Fruit fly (Drosophila melanogaster) whole organism, embryonic: ENCODE data around the gene CG14830.

Experiments used
- B-H2 ChIP-seq: fragments of 200-800 bp; sonication (Bioruptor generic); optimal IDR thresholded peaks from 2 replicates; lab custom pipeline; 2018; ENCODE audit warnings: missing biosample characterization, mild to moderate bottlenecking, missing genetic modification characterization
- C15 ChIP-seq: fragments of 200-800 bp; sonication (Bioruptor generic); IDR thresholded peaks from 3 replicates; pipeline ENCODE4 v1.3.6; 2022; ENCODE audit warnings: missing biosample characterization, missing genetic modification characterization
- CG10209 ChIP-seq: fragments of 200-800 bp; sonication (Bioruptor generic); optimal IDR thresholded peaks from 3 replicates; lab custom pipeline; 2017; ENCODE audit warnings: missing biosample characterization, mild to moderate bottlenecking, missing genetic modification characterization, missing genetic modification reagents
- CG10274 ChIP-seq: fragments of 200-800 bp; sonication (Bioruptor generic); optimal IDR thresholded peaks from 3 replicates; lab custom pipeline; 2017; ENCODE audit warnings: missing biosample characterization, mild to moderate bottlenecking, missing genetic modification characterization
- CG10543 ChIP-seq: fragments of 200-800 bp; sonication (Bioruptor generic); optimal IDR thresholded peaks from 3 replicates; lab custom pipeline; 2017; ENCODE audit warnings: missing biosample characterization, mild to moderate bottlenecking, missing genetic modification characterization, moderate library complexity
- CG11504 ChIP-seq: fragments of 200-800 bp; sonication (Bioruptor generic); optimal IDR thresholded peaks from 3 replicates; lab custom pipeline; 2019; ENCODE audit warnings: missing biosample characterization, mild to moderate bottlenecking, missing genetic modification characterization, moderate library complexity
- CG12155 ChIP-seq: fragments of 200-800 bp; sonication (Bioruptor generic); optimal IDR thresholded peaks from 3 replicates; lab custom pipeline; 2016; ENCODE audit warnings: missing biosample characterization, missing genetic modification characterization
- CG12299 ChIP-seq: fragments of 200-800 bp; sonication (Bioruptor generic); optimal IDR thresholded peaks from 2 replicates; lab custom pipeline; 2018; ENCODE audit warnings: missing biosample characterization, mild to moderate bottlenecking, missing genetic modification characterization
- CG17186 ChIP-seq: fragments of 200-800 bp; sonication (Bioruptor generic); optimal IDR thresholded peaks from 3 replicates; lab custom pipeline; 2017; ENCODE audit warnings: missing biosample characterization, missing genetic modification reagents, missing genetic modification characterization
- CG17361 ChIP-seq: fragments of 200-800 bp; sonication (Bioruptor generic); IDR thresholded peaks from 3 replicates; pipeline ENCODE4 v1.3.6; 2022; ENCODE audit warnings: missing biosample characterization, missing genetic modification characterization
- CG17912 ChIP-seq: fragments of 200-800 bp; sonication (Bioruptor generic); optimal IDR thresholded peaks from 2 replicates; lab custom pipeline; 2018; ENCODE audit warnings: missing biosample characterization, mild to moderate bottlenecking, missing genetic modification characterization
- CG2129 ChIP-seq: fragments of 200-800 bp; sonication (Bioruptor generic); IDR thresholded peaks from 2 replicates; pipeline ENCODE4 v1.3.6; 2022; ENCODE audit warnings: missing biosample characterization, missing genetic modification characterization; ENCODE audit not compliant: partially characterized antibody
- CG3726 ChIP-seq: fragments of 200-800 bp; sonication (Bioruptor generic); IDR thresholded peaks from 3 replicates; pipeline ENCODE4, ENCODE4 v1.3.6; 2022; ENCODE audit warnings: missing biosample characterization, missing genetic modification characterization
- CG43689 ChIP-seq: fragments of 200-800 bp; sonication (Bioruptor generic); IDR thresholded peaks from 2 replicates; pipeline ENCODE4 v1.3.6; 2022; ENCODE audit warnings: missing biosample characterization, missing genetic modification characterization
- CG4424 ChIP-seq: fragments of 200-800 bp; sonication (Bioruptor generic); optimal IDR thresholded peaks from 3 replicates; lab custom pipeline; 2016; ENCODE audit warnings: missing biosample characterization, missing genetic modification characterization
- CG7271 ChIP-seq: fragments of 200-800 bp; sonication (Bioruptor generic); optimal IDR thresholded peaks from 2 replicates; lab custom pipeline; 2018; ENCODE audit warnings: missing biosample characterization, mild to moderate bottlenecking, missing genetic modification characterization, moderate library complexity
- CG7786 ChIP-seq: fragments of 200-800 bp; sonication (Bioruptor generic); optimal IDR thresholded peaks from 2 replicates; lab custom pipeline; 2016; ENCODE audit warnings: missing biosample characterization, missing genetic modification characterization
- CG8388 ChIP-seq: fragments of 200-800 bp; sonication (Bioruptor generic); optimal IDR thresholded peaks from 2 replicates; lab custom pipeline; 2019; ENCODE audit warnings: missing biosample characterization, mild to moderate bottlenecking, missing genetic modification characterization, moderate library complexity
- ERR ChIP-seq: fragments of 200-800 bp; sonication (Bioruptor generic); optimal IDR thresholded peaks from 2 replicates; lab custom pipeline; 2016; ENCODE audit warnings: missing biosample characterization, missing genetic modification characterization
- Gug ChIP-seq: fragments of 200-800 bp; sonication (Bioruptor generic); IDR thresholded peaks from 4 replicates; pipeline ENCODE4 v1.3.6; 2022; ENCODE audit warnings: missing biosample characterization, missing genetic modification characterization
- Hand ChIP-seq: fragments of 200-800 bp; sonication (Bioruptor generic); optimal IDR thresholded peaks from 2 replicates; lab custom pipeline; 2017; ENCODE audit warnings: mild to moderate bottlenecking, missing biosample characterization, missing genetic modification reagents, missing genetic modification characterization
- Hr3 ChIP-seq: fragments of 200-800 bp; sonication (Bioruptor generic); optimal IDR thresholded peaks from 3 replicates; lab custom pipeline; 2016; ENCODE audit warnings: missing biosample characterization, missing genetic modification characterization
- Mad ChIP-seq: fragments of 200-800 bp; sonication (Bioruptor generic); optimal IDR thresholded peaks from 2 replicates; lab custom pipeline; 2016; ENCODE audit warnings: missing biosample characterization, missing genetic modification characterization
- Rfx ChIP-seq: fragments of 200-800 bp; sonication (Bioruptor generic); IDR thresholded peaks from 2 replicates; pipeline ENCODE4 v1.3.6; 2022; ENCODE audit warnings: missing biosample characterization, missing genetic modification characterization
- Sry-β ChIP-seq: fragments of 200-800 bp; sonication (Bioruptor generic); optimal IDR thresholded peaks from 2 replicates; lab custom pipeline; 2018; ENCODE audit warnings: missing biosample characterization, mild to moderate bottlenecking, missing genetic modification characterization, moderate library complexity
- Xrp1 ChIP-seq: fragments of 200-800 bp; sonication (Bioruptor generic); IDR thresholded peaks from 2 replicates; pipeline ENCODE4 v1.3.6; 2022; ENCODE audit warnings: missing biosample characterization, missing genetic modification characterization
- ap ChIP-seq: fragments of 200-800 bp; sonication (Bioruptor generic); IDR thresholded peaks from 2 replicates; pipeline ENCODE4 v1.3.6; 2022; ENCODE audit warnings: missing biosample characterization, missing genetic modification characterization
- ase ChIP-seq: fragments of 200-800 bp; sonication (Bioruptor generic); IDR thresholded peaks from 3 replicates; pipeline ENCODE4 v1.3.6; 2022; ENCODE audit warnings: missing biosample characterization, missing genetic modification characterization
- bsh ChIP-seq, 2 experiments: fragments of 200-800 bp; sonication (Bioruptor generic); optimal IDR thresholded peaks; 2 replicates each; lab custom pipeline; 2017 to 2018; ENCODE audit warnings: mild to moderate bottlenecking in 2 of 2, missing biosample characterization in 2 of 2, missing genetic modification characterization in 2 of 2, moderate library complexity in 1 of 2
- cato ChIP-seq: fragments of 200-800 bp; sonication (Bioruptor generic); optimal IDR thresholded peaks from 2 replicates; lab custom pipeline; 2016; ENCODE audit warnings: missing biosample characterization, missing genetic modification characterization, borderline replicate concordance
- chif ChIP-seq, 2 experiments: fragments of 200-800 bp; sonication (Bioruptor generic); optimal IDR thresholded peaks; 3 replicates each; lab custom pipeline; 2016; ENCODE audit warnings: missing biosample characterization in 2 of 2, missing genetic modification characterization in 2 of 2
- chinmo ChIP-seq: fragments of 200-800 bp; sonication (Bioruptor generic); IDR thresholded peaks from 4 replicates; pipeline ENCODE4 v1.3.6; 2022; ENCODE audit warnings: missing biosample characterization, missing genetic modification characterization; ENCODE audit not compliant: partially characterized antibody
- ci ChIP-seq: fragments of 200-800 bp; sonication (Bioruptor generic); IDR thresholded peaks from 3 replicates; pipeline ENCODE4 v1.3.6; 2022; ENCODE audit warnings: missing biosample characterization, missing genetic modification characterization
- dati ChIP-seq: fragments of 200-800 bp; sonication (Bioruptor generic); IDR thresholded peaks from 2 replicates; pipeline ENCODE4 v1.3.6; 2022; ENCODE audit warnings: missing biosample characterization, missing genetic modification characterization
- gce ChIP-seq: fragments of 200-800 bp; sonication (Bioruptor generic); IDR thresholded peaks from 3 replicates; pipeline ENCODE4 v1.3.6; 2022; ENCODE audit warnings: missing biosample characterization, missing genetic modification characterization
- jigr1 ChIP-seq: fragments of 200-800 bp; sonication (Bioruptor generic); IDR thresholded peaks from 3 replicates; pipeline ENCODE4 v1.3.6; 2022; ENCODE audit warnings: missing biosample characterization, missing genetic modification characterization
- jing ChIP-seq: fragments of 200-800 bp; sonication (Bioruptor generic); optimal IDR thresholded peaks from 2 replicates; lab custom pipeline; 2018; ENCODE audit warnings: missing biosample characterization, mild to moderate bottlenecking, missing genetic modification characterization
- ken ChIP-seq: fragments of 200-800 bp; sonication (Bioruptor generic); IDR thresholded peaks from 3 replicates; pipeline ENCODE4 v1.3.6; 2022; ENCODE audit warnings: missing biosample characterization, missing genetic modification characterization
- lab ChIP-seq: fragments of 200-800 bp; sonication (Bioruptor generic); optimal IDR thresholded peaks from 3 replicates; lab custom pipeline; 2017; ENCODE audit warnings: missing biosample characterization, missing genetic modification characterization, mild to moderate bottlenecking, moderate library complexity, missing genetic modification reagents
- peb ChIP-seq: fragments of 200-800 bp; sonication (Bioruptor generic); IDR thresholded peaks from 2 replicates; pipeline ENCODE4 v1.3.6; 2022; ENCODE audit warnings: missing biosample characterization, missing genetic modification characterization
- phol ChIP-seq: fragments of 200-800 bp; sonication (Bioruptor generic); optimal IDR thresholded peaks from 3 replicates; lab custom pipeline; 2018; ENCODE audit warnings: missing biosample characterization, mild to moderate bottlenecking, missing genetic modification characterization, moderate library complexity
- pita ChIP-seq: fragments of 200-800 bp; sonication (Bioruptor generic); optimal IDR thresholded peaks from 2 replicates; lab custom pipeline; 2017; ENCODE audit warnings: missing biosample characterization, mild to moderate bottlenecking, missing genetic modification characterization
- pros ChIP-seq: fragments of 200-800 bp; sonication (Bioruptor generic); optimal IDR thresholded peaks from 3 replicates; lab custom pipeline; 2019; ENCODE audit warnings: missing biosample characterization, mild to moderate bottlenecking, missing genetic modification characterization, moderate library complexity
- sc ChIP-seq, 3 experiments: fragments of >200 bp in 2 of 3; fragments of 200-800 bp in 1 of 3; sonication (Bioruptor generic) in 1 of 3; optimal IDR thresholded peaks; 2 replicates in 2 of 3; 3 replicates in 1 of 3; lab custom pipeline; 2017; ENCODE audit warnings: mild to moderate bottlenecking in 1 of 3, missing biosample characterization in 1 of 3, missing genetic modification characterization in 1 of 3, missing genetic modification reagents in 1 of 3
- seq ChIP-seq: fragments of 200-800 bp; sonication (Bioruptor generic); IDR thresholded peaks from 2 replicates; pipeline ENCODE4 v1.3.6; 2022; ENCODE audit warnings: missing biosample characterization, missing genetic modification characterization
- sqz ChIP-seq: fragments of 200-800 bp; sonication (Bioruptor generic); optimal IDR thresholded peaks from 3 replicates; lab custom pipeline; 2018; ENCODE audit warnings: missing biosample characterization, mild to moderate bottlenecking, missing genetic modification characterization
- trem ChIP-seq: fragments of 200-800 bp; optimal IDR thresholded peaks from 3 replicates; lab custom pipeline; 2019; ENCODE audit warnings: missing biosample characterization, mild to moderate bottlenecking, missing genetic modification characterization, moderate library complexity
- ttk ChIP-seq: fragments of 200-800 bp; sonication (Bioruptor generic); IDR thresholded peaks from 2 replicates; pipeline ENCODE4 v2.1.2; 2022; ENCODE audit warnings: missing biosample characterization, missing genetic modification characterization
- wdn ChIP-seq: fragments of 200-800 bp; sonication (Bioruptor generic); IDR thresholded peaks from 2 replicates; pipeline ENCODE4 v1.3.6; 2022; ENCODE audit warnings: missing biosample characterization, missing genetic modification characterization

CG14830 gene

dm6 chr3L:7241217-7241859, 22.4 kb downstream of the CG14830 start, which contains the start of the genes RpL18 and Neos (continued):
- TF ChIP-seq ttk: peak; percentile 23; the same call in 1 of the 2 replicates
- peak; percentile 86 for TF ChIP-seq CG7271 (tag; lab: Kevin White, UChicago)
- TF ChIP-seq CG7786 (GFP tag; lab: Kevin White, UChicago): peak; percentile 18
- no peak for TF ChIP-seq jigr1 (GFP tag; lab: Robert Waterston, UW)
- peak; percentile 93 for TF ChIP-seq ci (GFP tag; lab: Robert Waterston, UW)
- TF ChIP-seq CG17186 (GFP tag; lab: Kevin White, UChicago): peak; percentile 100
- peak; percentile 74 for TF ChIP-seq CG17912 (GFP tag; lab: Kevin White, UChicago)
- peak; percentile 67 for TF ChIP-seq phol (tag; lab: Kevin White, UChicago)
- peak; percentile 59 for TF ChIP-seq Rfx (GFP tag; lab: Robert Waterston, UW)
- TF ChIP-seq CG4424 (GFP tag; lab: Kevin White, UChicago): peak; percentile 72
- peak; percentile 56 for TF ChIP-seq Hand (GFP tag; lab: Kevin White, UChicago)
- TF ChIP-seq C15: no peak
- peak; percentile 65 for TF ChIP-seq CG12155
- no peak for TF ChIP-seq sc (optimal IDR thresholded peaks at IDR 0.05; lab: Kevin White, UChicago)
- peak; percentile 54 for TF ChIP-seq sc (GFP tag; optimal IDR thresholded peaks at IDR 0.05; lab: Kevin White, UChicago)
- peak; percentile 58 for TF ChIP-seq Hr3 (GFP tag; lab: Kevin White, UChicago)
- TF ChIP-seq dati (GFP tag; lab: Robert Waterston, UW): no peak
- peak; percentile 75; the same call in 2 of the 3 replicates for TF ChIP-seq gce (GFP tag; lab: Robert Waterston, UW)
- TF ChIP-seq CG17361 (GFP tag; lab: Robert Waterston, UW): peak; percentile 79; the same call in 2 of the 3 replicates
- peak; percentile 53 for TF ChIP-seq wdn (GFP tag; lab: Robert Waterston, UW)
- peak; percentile 48 to 65 for TF ChIP-seq bsh (GFP tag; optimal IDR thresholded peaks at IDR 0.05; lab: Kevin White, UChicago)
- peak; percentile 49 to 56 for TF ChIP-seq chif (GFP tag; optimal IDR thresholded peaks at IDR 0.05; lab: Kevin White, UChicago)
- no peak for TF ChIP-seq ERR
- TF ChIP-seq CG43689 (GFP tag; lab: Robert Waterston, UW): no peak
- peak; percentile 63 for TF ChIP-seq sqz (GFP tag; lab: Kevin White, UChicago)
- peak; percentile 36 for TF ChIP-seq cato (GFP tag; lab: Kevin White, UChicago)
- TF ChIP-seq Gug (GFP tag; lab: Robert Waterston, UW): 0 out of 4 replicates have a peak, but pooled peaks have one; percentile 26
- peak; percentile 66 for TF ChIP-seq Mad (GFP tag; lab: Kevin White, UChicago)
- TF ChIP-seq CG10274: peak; percentile 56
- no peak for TF ChIP-seq chinmo
- TF ChIP-seq CG8388 (GFP tag; lab: Kevin White, UChicago): peak; percentile 63
- no peak for TF ChIP-seq jing
- no peak for TF ChIP-seq pros (GFP tag; lab: Kevin White, UChicago)
- TF ChIP-seq ap (GFP tag; lab: Robert Waterston, UW): peak; percentile 44
- TF ChIP-seq ken (GFP tag; lab: Robert Waterston, UW): 0 out of 3 replicates have a peak, but pooled peaks have one; percentile 26
- no peak for TF ChIP-seq ase (GFP tag; lab: Robert Waterston, UW)
- TF ChIP-seq Xrp1: no peak
- TF ChIP-seq Sry-β (GFP tag; lab: Kevin White, UChicago): peak; percentile 18
- no peak for TF ChIP-seq CG2129 (GFP tag; lab: Robert Waterston, UW)
- peak; percentile 82 for TF ChIP-seq CG10543 (GFP tag; lab: Kevin White, UChicago)
- peak; percentile 78 for TF ChIP-seq CG10209
- peak; percentile 67 for TF ChIP-seq CG11504 (tag; lab: Kevin White, UChicago)
- peak; percentile 91 for TF ChIP-seq lab (GFP tag; lab: Kevin White, UChicago)
- peak; percentile 71 for TF ChIP-seq seq
- TF ChIP-seq B-H2 (GFP tag; lab: Kevin White, UChicago): peak; percentile 78
- peak; percentile 79 for TF ChIP-seq trem (tag; lab: Kevin White, UChicago)
- TF ChIP-seq peb (GFP tag; lab: Robert Waterston, UW): no peak
- TF ChIP-seq pita (GFP tag; lab: Kevin White, UChicago): no peak
- TF ChIP-seq CG12299 (tag; lab: Kevin White, UChicago): peak; percentile 59
- no peak for TF ChIP-seq CG3726
